Worm (Caenorhabditis elegans): Measurements from ENCODE around the gene ZK637.4.
A peak's percentile ranks its signal among the peaks of the same experiment; 100 is the strongest.

Gene ZK637.4

DNA sequence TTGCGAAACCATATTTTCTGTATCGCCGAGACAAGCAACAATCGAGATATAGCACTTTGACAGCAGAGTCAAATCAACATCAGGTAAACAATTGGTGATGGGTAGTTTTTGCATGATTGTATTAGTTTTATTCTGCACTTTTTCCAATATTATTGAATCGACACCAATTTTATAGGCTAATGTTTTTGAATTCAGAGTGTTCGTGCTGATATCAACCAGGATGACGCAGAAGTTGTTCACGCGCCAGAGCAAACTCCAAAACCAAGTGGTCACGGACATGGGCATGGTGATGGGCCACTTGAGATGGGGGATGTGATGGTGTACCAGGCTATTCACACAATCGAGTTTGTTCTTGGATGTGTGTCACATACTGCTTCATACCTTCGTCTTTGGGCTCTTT is 16.6 kb downstream of the ZK637.4 start:
- TF ChIP-seq elt-1 (tag; optimal IDR thresholded peaks at IDR 0.05; ENCODE audit: borderline replicate concordance, insufficient read depth) = no peak

DNA sequence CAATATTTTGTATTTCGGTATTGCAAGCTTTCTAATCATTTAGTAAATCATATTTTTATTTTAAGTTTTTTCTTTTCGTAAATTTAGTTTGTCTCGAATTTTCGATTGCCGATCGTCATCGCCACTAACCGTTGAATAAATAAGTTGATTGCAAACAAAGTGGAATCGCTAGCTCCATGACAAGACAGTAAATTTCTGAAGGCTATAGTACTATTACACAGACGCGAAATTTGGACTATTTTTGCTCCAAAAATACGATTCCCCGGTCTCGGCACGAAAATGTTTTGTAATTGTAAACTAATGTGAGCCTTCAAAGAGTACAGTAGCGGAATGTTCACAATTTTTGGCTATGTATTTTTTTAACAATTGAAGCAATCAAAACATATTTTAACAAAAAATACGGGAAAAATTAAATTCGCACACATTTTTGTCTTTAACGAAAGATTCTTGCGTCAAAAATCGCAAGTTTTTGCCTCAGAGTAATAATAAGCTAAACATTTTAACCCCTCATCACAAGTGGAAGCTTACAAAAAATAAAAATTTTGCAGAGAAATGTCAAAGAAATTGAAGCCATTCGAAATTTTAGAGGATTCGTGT is 18.1 kb downstream of the ZK637.4 start, which contains the start of gene tpk-1:
Gene tpk-1 (plus strand): TSS at position 547 of the 597 bp plus-strand sequence.
- TF ChIP-seq pha-4 (tag; optimal IDR thresholded peaks at IDR 0.05) = no peak
- no peak for TF ChIP-seq ces-1 (GFP tag; optimal IDR thresholded peaks at IDR 0.05)
- no peak for TF ChIP-seq lin-13 (tag; optimal IDR thresholded peaks at IDR 0.05)
- no peak for TF ChIP-seq elt-1 (tag; optimal IDR thresholded peaks at IDR 0.05; ENCODE audit: borderline replicate concordance, insufficient read depth)
- TF ChIP-seq hlh-1 (tag; optimal IDR thresholded peaks at IDR 0.05) = no peak
- no peak for TF ChIP-seq ztf-11 (tag; optimal IDR thresholded peaks at IDR 0.05)
- TF ChIP-seq unc-120 (tag; optimal IDR thresholded peaks at IDR 0.05; ENCODE audit: poor library complexity, severe bottlenecking) = no peak
- TF ChIP-seq nhr-76 (tag; optimal IDR thresholded peaks at IDR 0.05) = no peak
- no peak for TF ChIP-seq unc-39 (tag; optimal IDR thresholded peaks at IDR 0.05)
- TF ChIP-seq mls-2 (tag; optimal IDR thresholded peaks at IDR 0.05) = no peak
- TF ChIP-seq sem-2 (GFP tag; optimal IDR thresholded peaks at IDR 0.05) = no peak
- no peak for TF ChIP-seq elt-3 (tag; optimal IDR thresholded peaks at IDR 0.05)
- no peak for TF ChIP-seq ceh-39 (tag; optimal IDR thresholded peaks at IDR 0.05)
- no peak for TF ChIP-seq nhr-28 (tag; optimal IDR thresholded peaks at IDR 0.05)
- no peak for TF ChIP-seq flh-1 (GFP tag; optimal IDR thresholded peaks at IDR 0.05)
- TF ChIP-seq mep-1 (tag; optimal IDR thresholded peaks at IDR 0.05) = no peak
- TF ChIP-seq zip-8 (tag; optimal IDR thresholded peaks at IDR 0.05) = no peak
- TF ChIP-seq ham-2 (GFP tag; optimal IDR thresholded peaks at IDR 0.05) = no peak

DNA sequence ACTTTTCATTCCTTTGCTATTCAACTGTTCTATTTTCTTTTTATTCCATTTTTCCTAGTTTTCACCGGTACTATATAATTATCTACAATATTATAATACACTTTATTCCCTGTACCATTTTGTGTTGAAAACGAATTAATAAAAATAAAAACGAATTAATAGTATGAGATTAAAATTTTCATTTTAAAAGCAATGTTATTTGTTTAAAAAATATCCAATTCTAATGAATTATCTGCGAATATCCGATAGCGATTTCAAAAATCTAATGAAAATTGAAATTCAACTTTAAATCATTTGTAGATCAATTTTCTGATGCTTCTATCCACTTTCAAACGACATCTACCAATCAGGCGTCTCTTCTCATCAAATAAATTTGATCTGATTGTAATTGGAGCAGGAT is 19.9 kb downstream of the ZK637.4 start, which contains the start of gene trxr-2:
Gene trxr-2 (plus strand): TSS at position 301 of the 400 bp plus-strand sequence.
- TF ChIP-seq sem-2 (GFP tag; optimal IDR thresholded peaks at IDR 0.05) = no peak
- TF ChIP-seq unc-120 (tag; optimal IDR thresholded peaks at IDR 0.05; ENCODE audit: poor library complexity, severe bottlenecking) = no peak

DNA sequence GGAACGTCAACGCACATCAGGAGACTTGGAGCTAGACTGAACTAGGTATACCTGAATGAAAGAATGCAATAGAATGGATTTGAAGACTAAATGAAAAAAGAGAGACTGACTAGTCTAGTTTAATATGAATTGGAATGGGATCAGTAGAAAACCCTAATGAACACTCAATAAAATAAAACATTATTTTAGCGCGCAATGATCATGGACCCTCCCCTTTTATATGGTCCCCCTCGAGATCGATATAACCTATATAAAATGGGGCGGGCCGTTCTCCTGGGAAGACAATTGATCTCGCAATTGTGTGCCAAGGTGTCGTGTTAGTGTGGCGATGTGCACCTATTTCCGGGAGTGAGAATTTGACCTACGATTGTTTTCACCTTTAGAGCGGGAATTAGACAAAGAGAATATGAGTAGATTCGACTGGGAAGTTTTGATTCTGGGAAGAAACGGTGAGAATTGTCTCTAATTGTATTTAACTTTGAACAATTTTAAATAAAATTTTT is 24.4 kb downstream of the ZK637.4 start, which contains the start of gene cdc-25.3:
Gene cdc-25.3 (minus strand): TSS at position 51 of the 503 bp plus-strand sequence.
- TF ChIP-seq ham-2 (GFP tag; optimal IDR thresholded peaks at IDR 0.05) = no peak
- no peak for TF ChIP-seq nhr-76 (tag; optimal IDR thresholded peaks at IDR 0.05)
- no peak for TF ChIP-seq blmp-1 (tag; optimal IDR thresholded peaks at IDR 0.05)
- no peak for TF ChIP-seq mls-2 (tag; optimal IDR thresholded peaks at IDR 0.05)
- no peak for TF ChIP-seq zip-8 (tag; optimal IDR thresholded peaks at IDR 0.05)
- TF ChIP-seq elt-1 (tag; optimal IDR thresholded peaks at IDR 0.05; ENCODE audit: borderline replicate concordance, insufficient read depth) = no peak
- TF ChIP-seq pha-4 (tag; optimal IDR thresholded peaks at IDR 0.05) = no peak
- TF ChIP-seq nhr-12 (tag; optimal IDR thresholded peaks at IDR 0.05) = no peak
- no peak for TF ChIP-seq nhr-2 (tag; optimal IDR thresholded peaks at IDR 0.05)
- TF ChIP-seq sem-2 (GFP tag; optimal IDR thresholded peaks at IDR 0.05) = no peak
- TF ChIP-seq snpc-4 (tag; optimal IDR thresholded peaks at IDR 0.05) = no peak
- no peak for TF ChIP-seq ces-1 (GFP tag; optimal IDR thresholded peaks at IDR 0.05)
- TF ChIP-seq sptf-1 (tag; optimal IDR thresholded peaks at IDR 0.05) = no peak
- TF ChIP-seq unc-62 (GFP tag; optimal IDR thresholded peaks at IDR 0.05) = no peak
- TF ChIP-seq hlh-1 (tag; optimal IDR thresholded peaks at IDR 0.05) = no peak
- no peak for TF ChIP-seq M03D4.4 (tag; optimal IDR thresholded peaks at IDR 0.05)
- TF ChIP-seq tbx-8 (GFP tag; optimal IDR thresholded peaks at IDR 0.05) = no peak

DNA sequence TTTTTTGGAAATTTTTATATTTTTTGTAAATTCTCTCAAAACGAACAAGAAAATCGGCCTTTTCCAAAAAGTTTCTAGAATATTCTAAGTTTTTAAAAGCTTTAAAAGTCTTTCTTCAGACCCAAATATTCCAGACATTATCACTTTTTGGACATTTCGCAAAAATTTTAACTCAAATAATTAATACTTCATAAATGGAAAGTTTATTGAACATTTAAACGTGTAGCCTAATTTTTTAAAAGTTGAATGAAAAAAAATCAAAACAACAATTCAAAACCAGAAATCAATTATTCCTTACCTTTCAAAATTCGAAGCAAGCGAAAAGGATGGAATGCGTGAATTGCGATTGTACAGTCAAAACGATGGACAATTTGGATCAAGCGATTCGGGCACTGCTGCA is 26.2 kb downstream of the ZK637.4 start, which contains the start of gene ZK637.15:
Gene ZK637.15 (plus strand): TSS at position 301 of the 400 bp plus-strand sequence.
- TF ChIP-seq unc-120 (tag; optimal IDR thresholded peaks at IDR 0.05; ENCODE audit: poor library complexity, severe bottlenecking) (no peak), elt-1 (tag; optimal IDR thresholded peaks at IDR 0.05; ENCODE audit: borderline replicate concordance, insufficient read depth) (no peak), lsy-2 (tag; optimal IDR thresholded peaks at IDR 0.05) (no peak), blmp-1 (tag; optimal IDR thresholded peaks at IDR 0.05) (no peak), unc-62 (GFP tag; optimal IDR thresholded peaks at IDR 0.05) (no peak), bed-3 (GFP tag; optimal IDR thresholded peaks at IDR 0.05) (no peak)

DNA sequence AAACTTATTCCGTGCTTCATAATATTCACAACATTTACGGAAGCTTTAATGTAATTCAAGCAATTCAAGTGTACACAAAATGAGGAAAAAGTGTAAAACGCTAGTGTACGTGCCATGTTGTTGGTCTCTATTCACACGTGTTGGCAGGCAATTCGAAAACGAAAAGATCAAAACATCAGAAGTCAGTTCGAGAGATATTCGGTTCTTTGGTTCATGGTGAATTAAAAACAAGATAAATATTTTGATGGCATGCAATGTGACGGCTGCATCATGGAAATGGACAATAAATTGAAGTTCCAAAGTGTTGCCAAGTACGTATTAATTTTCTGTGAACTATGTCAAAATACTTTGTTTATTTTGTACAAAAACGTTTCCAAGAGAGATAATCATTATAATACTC is 28.5 kb downstream of the ZK637.4 start:
- TF ChIP-seq unc-62 (GFP tag; optimal IDR thresholded peaks at IDR 0.05) (peak; percentile 60), lsy-2 (tag; optimal IDR thresholded peaks at IDR 0.05) (peak; percentile 4), tbx-8 (GFP tag; optimal IDR thresholded peaks at IDR 0.05) (no peak), nhr-237 (tag; optimal IDR thresholded peaks at IDR 0.05) (peak; percentile 39), flh-1 (GFP tag; optimal IDR thresholded peaks at IDR 0.05) (no peak), hlh-1 (tag; optimal IDR thresholded peaks at IDR 0.05) (peak; percentile 13)

All from whole organism, mixed stage, embryonic.